Worm (Caenorhabditis elegans): Measurements from ENCODE around the gene cogc-8.

ce11 chrIV:283347-283746 lies 43.1 kb downstream of the cogc-8 start, which contains the start of gene best-19:
- TF ChIP-seq aly-2 (tag; optimal IDR thresholded peaks at IDR 0.05) (no peak), zag-1 (tag; optimal IDR thresholded peaks at IDR 0.05) (no peak), nhr-12 (tag; optimal IDR thresholded peaks at IDR 0.05) (no peak), lin-39 (tag; optimal IDR thresholded peaks at IDR 0.05) (no peak), unc-39 (tag; optimal IDR thresholded peaks at IDR 0.05) (no peak), ztf-4 (tag; optimal IDR thresholded peaks at IDR 0.05) (no peak), egl-27 (tag; optimal IDR thresholded peaks at IDR 0.05) (no peak), nhr-10 (tag; optimal IDR thresholded peaks at IDR 0.05) (no peak), lsy-2 (tag; optimal IDR thresholded peaks at IDR 0.05) (no peak), F13H6.1 (tag; optimal IDR thresholded peaks at IDR 0.05) (no peak)
